Worm (Caenorhabditis elegans) whole organism, L4 larva: ENCODE data around the gene C05E4.7.

Experiments used
- F10B5.3 ChIP-seq: sonication (generic microtip); optimal IDR thresholded peaks from 2 replicates; lab custom pipeline; 2016; ENCODE audit warnings: mild to moderate bottlenecking, missing genetic modification characterization, missing compliant biosample characterization
- F26F4.8 ChIP-seq: fragments of 200-800 bp; sonication (Bioruptor generic); conservative IDR thresholded peaks from 2 replicates; pipeline ENCODE4 v1.3.6; 2022; ENCODE audit warnings: missing genetic modification characterization, missing compliant biosample characterization
- F37D6.2 ChIP-seq: sonication (generic microtip); optimal IDR thresholded peaks from 2 replicates; lab custom pipeline; 2016; ENCODE audit warnings: mild to moderate bottlenecking, missing genetic modification characterization, missing compliant biosample characterization
- Y105C5A.15 ChIP-seq: fragments of 200-800 bp; sonication (Bioruptor generic); IDR thresholded peaks from 2 replicates; pipeline ENCODE4 v1.3.6; 2022; ENCODE audit warnings: missing genetic modification characterization, missing compliant biosample characterization
- Y48G9A.11 ChIP-seq: fragments of 200-800 bp; sonication (Bioruptor generic); IDR thresholded peaks from 2 replicates; pipeline ENCODE4 v1.3.6; 2022; ENCODE audit warnings: missing genetic modification reagents, missing genetic modification characterization, missing compliant biosample characterization
- Y75B8A.6 ChIP-seq: fragments of 200-800 bp; sonication (Bioruptor generic); IDR thresholded peaks from 2 replicates; pipeline ENCODE4 v1.3.6; 2022; ENCODE audit warnings: missing genetic modification reagents, missing genetic modification characterization, missing compliant biosample characterization
- ZK337.2 ChIP-seq: fragments of 200-800 bp; sonication (Bioruptor generic); IDR thresholded peaks from 2 replicates; pipeline ENCODE4 v1.3.6; 2022; ENCODE audit warnings: missing genetic modification reagents, missing genetic modification characterization, missing compliant biosample characterization
- ZK546.5 ChIP-seq, 2 experiments: sonication (generic microtip); optimal IDR thresholded peaks; 2 replicates each; lab custom pipeline; 2017; ENCODE audit warnings: missing biosample characterization in 2 of 2, missing genetic modification characterization in 2 of 2
- aha-1 ChIP-seq: fragments of 150-350 bp; peaks from one replicate; lab custom pipeline; 2014; ENCODE audit warnings: missing biosample characterization, missing genetic modification characterization
- aly-2 ChIP-seq: sonication (generic microtip); optimal IDR thresholded peaks from 2 replicates; lab custom pipeline; 2018; ENCODE audit warnings: missing biosample characterization, missing genetic modification characterization
- ceh-20 ChIP-seq: fragments of 200-800 bp; sonication (Bioruptor generic); IDR thresholded peaks from 2 replicates; pipeline ENCODE4 v1.3.6; 2022; ENCODE audit warnings: missing genetic modification reagents, missing genetic modification characterization, missing compliant biosample characterization
- ceh-44 ChIP-seq: fragments of 200-800 bp; sonication (Bioruptor generic); IDR thresholded peaks from 2 replicates; pipeline ENCODE4 v1.3.6; 2022; ENCODE audit warnings: missing genetic modification reagents, missing genetic modification characterization, missing compliant biosample characterization
- cey-2 ChIP-seq: sonication (generic microtip); optimal IDR thresholded peaks from 3 replicates; lab custom pipeline; 2017; ENCODE audit warnings: missing genetic modification characterization, mild to moderate bottlenecking, missing compliant biosample characterization, antibody characterized with exemption, borderline replicate concordance; ENCODE audit not compliant: insufficient read depth
- ctbp-1 ChIP-seq: fragments of 200-800 bp; sonication (Bioruptor generic); IDR thresholded peaks from 2 replicates; pipeline ENCODE4 v1.3.6; 2022; ENCODE audit warnings: missing genetic modification reagents, missing genetic modification characterization, missing compliant biosample characterization
- daf-19 ChIP-seq: fragments of 200-800 bp; sonication (Bioruptor generic); conservative IDR thresholded peaks from 2 replicates; pipeline ENCODE4 v1.3.6; 2022; ENCODE audit warnings: missing genetic modification characterization, missing compliant biosample characterization
- daf-8 ChIP-seq: fragments of 200-800 bp; sonication (Bioruptor generic); IDR thresholded peaks from 2 replicates; pipeline ENCODE4 v1.3.6; 2022; ENCODE audit warnings: missing genetic modification characterization, missing compliant biosample characterization
- dmd-6 ChIP-seq: fragments of 200-800 bp; sonication (Bioruptor generic); IDR thresholded peaks from 2 replicates; pipeline ENCODE4 v1.3.6; 2022; ENCODE audit warnings: missing genetic modification reagents, missing genetic modification characterization, missing compliant biosample characterization
- dmd-9 ChIP-seq: fragments of 200-800 bp; sonication (Bioruptor generic); IDR thresholded peaks from 2 replicates; pipeline ENCODE4 v1.3.6; 2022; ENCODE audit warnings: missing genetic modification reagents, missing genetic modification characterization, missing compliant biosample characterization
- dpl-1 ChIP-seq: fragments of 150-350 bp; optimal IDR thresholded peaks from 2 replicates; lab custom pipeline; 2014; ENCODE audit warnings: missing biosample characterization, missing genetic modification reagents, missing genetic modification characterization
- egl-43 ChIP-seq: fragments of 200-800 bp; sonication (Bioruptor generic); IDR thresholded peaks from 2 replicates; pipeline ENCODE4 v1.3.6; 2022; ENCODE audit warnings: missing genetic modification reagents, missing genetic modification characterization, missing compliant biosample characterization
- hlh-11 ChIP-seq: fragments of 200-800 bp; sonication (Bioruptor generic); optimal IDR thresholded peaks from 2 replicates; lab custom pipeline; 2018; ENCODE audit warnings: mild to moderate bottlenecking, missing genetic modification characterization, missing compliant biosample characterization
- lim-7 ChIP-seq: fragments of 200-800 bp; sonication (Bioruptor generic); IDR thresholded peaks from 2 replicates; pipeline ENCODE4 v1.3.6; 2022; ENCODE audit warnings: missing genetic modification characterization, missing compliant biosample characterization
- lin-13 ChIP-seq: fragments of 150-350 bp; optimal IDR thresholded peaks from 2 replicates; lab custom pipeline; 2014; ENCODE audit warnings: missing biosample characterization, missing genetic modification reagents, missing genetic modification characterization
- lin-15B ChIP-seq: fragments of 150-350 bp; sonication (generic microtip); optimal IDR thresholded peaks from 3 replicates; lab custom pipeline; 2014; ENCODE audit warnings: missing biosample characterization, missing genetic modification characterization
- lin-38 ChIP-seq: fragments of 200-800 bp; sonication (Bioruptor generic); IDR thresholded peaks from 2 replicates; pipeline ENCODE4 v1.3.6; 2022; ENCODE audit warnings: missing genetic modification reagents, missing genetic modification characterization, missing compliant biosample characterization
- lin-39 ChIP-seq: fragments of 150-350 bp; optimal IDR thresholded peaks from 2 replicates; lab custom pipeline; 2014; ENCODE audit warnings: missing biosample characterization, missing genetic modification reagents, missing genetic modification characterization
- lsy-2 ChIP-seq, 2 experiments: fragments of 150-350 bp in 1 of 2; sonication (generic microtip) in 1 of 2; optimal IDR thresholded peaks; 2 replicates each; lab custom pipeline; 2014 to 2017; ENCODE audit warnings: missing biosample characterization in 2 of 2, missing genetic modification characterization in 2 of 2
- madf-5 ChIP-seq, 2 experiments: fragments of 200-800 bp; sonication (Bioruptor generic); IDR thresholded peaks; 2 replicates each; pipeline ENCODE4 v1.3.6; 2022; ENCODE audit warnings: missing compliant biosample characterization in 2 of 2, missing genetic modification characterization in 2 of 2
- madf-9 ChIP-seq: fragments of 200-800 bp; sonication (Bioruptor generic); conservative IDR thresholded peaks from 2 replicates; pipeline ENCODE4 v1.3.6; 2022; ENCODE audit warnings: missing genetic modification reagents, missing genetic modification characterization, missing compliant biosample characterization
- mdt-29 ChIP-seq: fragments of 200-800 bp; sonication (Bioruptor generic); IDR thresholded peaks from 2 replicates; pipeline ENCODE4 v1.3.6; 2022; ENCODE audit warnings: missing genetic modification reagents, missing genetic modification characterization, missing compliant biosample characterization
- mep-1 ChIP-seq: fragments of 150-350 bp; sonication (generic microtip); optimal IDR thresholded peaks from 3 replicates; lab custom pipeline; 2014; ENCODE audit warnings: missing biosample characterization, missing genetic modification characterization
- mxl-2 ChIP-seq: fragments of 200-800 bp; sonication (Bioruptor generic); conservative IDR thresholded peaks from 2 replicates; pipeline ENCODE4 v1.3.6; 2022; ENCODE audit warnings: missing genetic modification reagents, missing genetic modification characterization, missing compliant biosample characterization
- nhr-102 ChIP-seq: sonication (generic microtip); optimal IDR thresholded peaks from 2 replicates; lab custom pipeline; 2016; ENCODE audit warnings: mild to moderate bottlenecking, missing genetic modification characterization, moderate library complexity, missing compliant biosample characterization
- nhr-111 ChIP-seq: fragments of 200-800 bp; sonication (Bioruptor generic); optimal IDR thresholded peaks from 2 replicates; lab custom pipeline; 2018; ENCODE audit warnings: mild to moderate bottlenecking, missing genetic modification characterization, missing compliant biosample characterization
- nhr-28 ChIP-seq: fragments of 150-350 bp; optimal IDR thresholded peaks from 2 replicates; lab custom pipeline; 2014; ENCODE audit warnings: missing biosample characterization, missing genetic modification characterization
- nhr-76 ChIP-seq: fragments of 150-350 bp; optimal IDR thresholded peaks from 2 replicates; lab custom pipeline; 2014; ENCODE audit warnings: missing biosample characterization, missing genetic modification characterization
- pha-4 ChIP-seq, 2 experiments: fragments of 150-350 bp in 1 of 2; fragments of 200-800 bp in 1 of 2; sonication (Bioruptor generic) in 1 of 2; IDR thresholded peaks in 1 of 2; optimal IDR thresholded peaks in 1 of 2; 2 replicates each; pipeline versions ENCODE4 v1.3.6 to Lab custom; 2014 to 2022; ENCODE audit warnings: missing genetic modification characterization in 2 of 2, missing genetic modification reagents in 2 of 2, missing biosample characterization in 1 of 2, missing compliant biosample characterization in 1 of 2
- pqm-1 ChIP-seq: sonication (generic microtip); optimal IDR thresholded peaks from 2 replicates; lab custom pipeline; 2017; ENCODE audit warnings: missing biosample characterization, missing genetic modification characterization
- rbr-2 ChIP-seq: sonication (generic microtip); optimal IDR thresholded peaks from 2 replicates; lab custom pipeline; 2016; ENCODE audit warnings: missing genotype, missing genetic modification characterization, missing compliant biosample characterization
- saeg-2 ChIP-seq: fragments of 200-800 bp; sonication (Bioruptor generic); IDR thresholded peaks from 2 replicates; pipeline ENCODE4 v1.3.6; 2022; ENCODE audit warnings: missing genetic modification reagents, missing genetic modification characterization, missing compliant biosample characterization
- skn-1 ChIP-seq: fragments of 150-350 bp; optimal IDR thresholded peaks from 2 replicates; lab custom pipeline; 2014; ENCODE audit warnings: missing biosample characterization, missing genetic modification characterization
- snpc-1.2 ChIP-seq: fragments of 200-800 bp; sonication (Bioruptor generic); IDR thresholded peaks from 2 replicates; pipeline ENCODE4 v1.3.6; 2022; ENCODE audit warnings: missing genetic modification reagents, missing genetic modification characterization, missing compliant biosample characterization
- spr-3 ChIP-seq: fragments of 200-800 bp; sonication (Bioruptor generic); optimal IDR thresholded peaks from 2 replicates; lab custom pipeline; 2018; ENCODE audit warnings: mild to moderate bottlenecking, missing genetic modification characterization, missing compliant biosample characterization
- tag-97 ChIP-seq: fragments of 200-800 bp; sonication (Bioruptor generic); IDR thresholded peaks from 2 replicates; pipeline ENCODE4 v1.3.6; 2022; ENCODE audit warnings: missing genetic modification characterization, missing compliant biosample characterization
- unc-130 ChIP-seq: sonication (generic microtip); optimal IDR thresholded peaks from 2 replicates; lab custom pipeline; 2016; ENCODE audit warnings: missing genetic modification reagents, missing genetic modification characterization, missing compliant biosample characterization
- unc-39 ChIP-seq: sonication (generic microtip); optimal IDR thresholded peaks from 2 replicates; lab custom pipeline; 2017; ENCODE audit warnings: missing biosample characterization, missing genetic modification characterization
- zag-1 ChIP-seq: fragments of 150-350 bp; optimal IDR thresholded peaks from 2 replicates; lab custom pipeline; 2014; ENCODE audit warnings: missing biosample characterization, missing genetic modification characterization
- ztf-11 ChIP-seq: fragments of 150-350 bp; optimal IDR thresholded peaks from 2 replicates; lab custom pipeline; 2014; ENCODE audit warnings: missing biosample characterization, missing genetic modification characterization
- ztf-7 ChIP-seq: fragments of 150-350 bp; optimal IDR thresholded peaks from 2 replicates; lab custom pipeline; 2014; ENCODE audit warnings: missing biosample characterization, missing genetic modification characterization

The C05E4.7 gene

ce11 chrV:722889-723288, 19.0 kb upstream of the C05E4.7 start:
- TF ChIP-seq saeg-2 (GFP tag; lab: Robert Waterston, UW) (no peak), aha-1 (peak; percentile 95), aly-2 (tag; lab: Kevin White, UChicago) (no peak)
- TF ChIP-seq, all 104 proteins: peak for 1

- TF ChIP-seq pha-4 (GFP tag; IDR thresholded peaks at IDR 0.05; lab: Robert Waterston, UW) (peak; percentile 67; the same call in 1 of the 2 replicates), pha-4 (tag; optimal IDR thresholded peaks at IDR 0.05; lab: Kevin White, UChicago) (no peak), ZK546.5 (tag; optimal IDR thresholded peaks at IDR 0.05; lab: Kevin White, UChicago) (no peak), nhr-76 (tag; lab: Kevin White, UChicago) (no peak), Y75B8A.6 (GFP tag; lab: Robert Waterston, UW) (peak; percentile 69; the same call in 1 of the 2 replicates), spr-3 (GFP tag; lab: Kevin White, UChicago) (peak; percentile 22), lin-13 (GFP tag; lab: Kevin White, UChicago) (peak; percentile 14), dmd-6 (GFP tag; lab: Robert Waterston, UW) (no peak), ztf-7 (tag; lab: Kevin White, UChicago) (peak; percentile 66), aha-1 (peak; percentile 95), lim-7 (GFP tag; lab: Robert Waterston, UW) (0 out of 2 replicates have a peak, but pooled peaks have one; percentile 19), hlh-11 (tag; lab: Kevin White, UChicago) (peak; percentile 63), egl-43 (GFP tag; lab: Robert Waterston, UW) (no peak), lin-38 (GFP tag; lab: Robert Waterston, UW) (peak; percentile 58), F10B5.3 (tag; lab: Kevin White, UChicago) (no peak), ctbp-1 (no peak), mxl-2 (GFP tag; lab: Robert Waterston, UW) (peak; percentile 24; the same call in 1 of the 2 replicates), nhr-28 (tag; lab: Kevin White, UChicago) (peak; percentile 45), skn-1 (no peak), mep-1 (tag; lab: Kevin White, UChicago) (peak; percentile 96), ztf-11 (tag; lab: Kevin White, UChicago) (no peak), ZK337.2 (no peak), madf-5 (GFP tag; IDR thresholded peaks at IDR 0.05; lab: Robert Waterston, UW) (no peak), rbr-2 (tag; lab: Kevin White, UChicago) (peak; percentile 34), unc-39 (no peak), F37D6.2 (no peak), ceh-44 (GFP tag; lab: Robert Waterston, UW) (no peak), Y48G9A.11 (GFP tag; lab: Robert Waterston, UW) (0 out of 2 replicates have a peak, but pooled peaks have one; percentile 14), dmd-9 (GFP tag; lab: Robert Waterston, UW) (no peak; the same call in 1 of the 2 replicates), ceh-20 (GFP tag; lab: Robert Waterston, UW) (peak; percentile 59), unc-130 (no peak), snpc-1.2 (peak; percentile 58; the same call in 1 of the 2 replicates), zag-1 (tag; lab: Kevin White, UChicago) (no peak), madf-9 (GFP tag; lab: Robert Waterston, UW) (no peak), F26F4.8 (GFP tag; lab: Robert Waterston, UW) (no peak), daf-19 (no peak), pqm-1 (tag; lab: Kevin White, UChicago) (no peak), lin-39 (tag; lab: Kevin White, UChicago) (no peak), cey-2 (no peak), mdt-29 (GFP tag; lab: Robert Waterston, UW) (peak; percentile 32; the same call in 1 of the 2 replicates), lsy-2 (tag; optimal IDR thresholded peaks at IDR 0.05; lab: Kevin White, UChicago) (peak; percentile 76 to 84), daf-8 (GFP tag; lab: Robert Waterston, UW) (no peak), Y105C5A.15 (peak; percentile 8; the same call in 1 of the 2 replicates), nhr-102 (tag; lab: Kevin White, UChicago) (peak; percentile 95), tag-97 (no peak), lin-15B (tag; lab: Kevin White, UChicago) (no peak), nhr-111 (GFP tag; lab: Kevin White, UChicago) (no peak), dpl-1 (GFP tag; lab: Kevin White, UChicago) (peak; percentile 31)
Measured at ce11 chrV:723895-724352, 18.0 kb upstream of the C05E4.7 start, which contains the start of gene fbxb-72. TSS of gene fbxb-72 (minus strand) at chrV:723952.
